Fruit fly (Drosophila melanogaster): ENCODE data around the gene mRpL45.

Gene mRpL45

dm6 chr3R:22624737-22625136, 6.4 kb downstream of the mRpL45 start (continued):
- TF ChIP-seq D (optimal IDR thresholded peaks at IDR 0.05) (no peak), D (GFP tag; optimal IDR thresholded peaks at IDR 0.05) (peak; percentile 49), NFAT (GFP tag; IDR thresholded peaks at IDR 0.05) (0 out of 2 replicates have a peak, but pooled peaks have one; percentile 18), CG15601 (tag; optimal IDR thresholded peaks at IDR 0.05) (peak; percentile 2), CG14441 (GFP tag; IDR thresholded peaks at IDR 0.05) (peak; percentile 82), Awh (GFP tag; IDR thresholded peaks at IDR 0.05) (peak; percentile 56; the same call in 1 of the 2 replicates), MTF-1 (GFP tag; optimal IDR thresholded peaks at IDR 0.05; ENCODE audit: borderline replicate concordance) (no peak), z (GFP tag; IDR thresholded peaks at IDR 0.05) (no peak), Fer3 (tag; optimal IDR thresholded peaks at IDR 0.05) (peak; percentile 50), CG6791 (GFP tag; IDR thresholded peaks at IDR 0.05; ENCODE audit: partially characterized antibody) (no peak), HmgZ (tag; optimal IDR thresholded peaks at IDR 0.05) (peak; percentile 21), nom (GFP tag; optimal IDR thresholded peaks at IDR 0.05) (peak; percentile 57), otp (GFP tag; IDR thresholded peaks at IDR 0.05) (peak; percentile 81; the same call in 2 of the 3 replicates), fd3F (GFP tag; optimal IDR thresholded peaks at IDR 0.05) (no peak), CG9727 (GFP tag; optimal IDR thresholded peaks at IDR 0.05) (peak; percentile 42), Fer1 (GFP tag; optimal IDR thresholded peaks at IDR 0.05) (peak; percentile 65), Stat92E (GFP tag; optimal IDR thresholded peaks at IDR 0.05) (no peak), CG4404 (GFP tag; IDR thresholded peaks at IDR 0.05) (0 out of 2 replicates have a peak, but pooled peaks have one; percentile 35), CG10321 (GFP tag; IDR thresholded peaks at IDR 0.05) (0 out of 2 replicates have a peak, but pooled peaks have one; percentile 17), stwl (tag; optimal IDR thresholded peaks at IDR 0.05) (no peak), CG16815 (GFP tag; optimal IDR thresholded peaks at IDR 0.05) (no peak), CG9215 (GFP tag; IDR thresholded peaks at IDR 0.05) (peak; percentile 34; the same call in 1 of the 2 replicates), grau (tag; optimal IDR thresholded peaks at IDR 0.05) (peak; percentile 59), wdn (GFP tag; IDR thresholded peaks at IDR 0.05) (0 out of 2 replicates have a peak, but pooled peaks have one; percentile 41), CG34422 (GFP tag; IDR thresholded peaks at IDR 0.05) (peak; percentile 57; the same call in 1 of the 3 replicates), zfh1 (GFP tag; IDR thresholded peaks at IDR 0.05) (peak; percentile 79), CG1602 (GFP tag; optimal IDR thresholded peaks at IDR 0.05) (peak; percentile 30), CG2199 (GFP tag; IDR thresholded peaks at IDR 0.05) (no peak; the same call in 2 of the 3 replicates), zf30C (GFP tag; optimal IDR thresholded peaks at IDR 0.05) (peak; percentile 7), al (GFP tag; IDR thresholded peaks at IDR 0.05) (no peak), vvl (GFP tag; IDR thresholded peaks at IDR 0.05) (peak; percentile 85), bowl (GFP tag; IDR thresholded peaks at IDR 0.05) (0 out of 2 replicates have a peak, but pooled peaks have one; percentile 29), CoRest (tag; optimal IDR thresholded peaks at IDR 0.05) (peak; percentile 55), Ssrp (tag; optimal IDR thresholded peaks at IDR 0.05) (peak; percentile 52), pnt (GFP tag; optimal IDR thresholded peaks at IDR 0.05) (peak; percentile 64), pan (optimal IDR thresholded peaks at IDR 0.05) (no peak), pan (GFP tag; optimal IDR thresholded peaks at IDR 0.05 in 1 of 2, IDR thresholded peaks at IDR 0.05 in 1 of 2) (peak in 1 of 2 experiments; percentile 78), CG8388 (GFP tag; optimal IDR thresholded peaks at IDR 0.05) (peak; percentile 68), esg (GFP tag; conservative IDR thresholded peaks at IDR 0.05) (peak; percentile 68), CG15269 (tag; optimal IDR thresholded peaks at IDR 0.05) (no peak), pho (GFP tag; optimal IDR thresholded peaks at IDR 0.05) (peak; percentile 2), lmd (GFP tag; IDR thresholded peaks at IDR 0.05) (peak; percentile 79), Ptx1 (GFP tag; IDR thresholded peaks at IDR 0.05) (peak; percentile 76), CG33213 (GFP tag; optimal IDR thresholded peaks at IDR 0.05) (peak; percentile 56), Dip3 (GFP tag; optimal IDR thresholded peaks at IDR 0.05) (peak; percentile 3), Nf-YA (GFP tag; IDR thresholded peaks at IDR 0.05) (peak; percentile 63), az2 (GFP tag; optimal IDR thresholded peaks at IDR 0.05) (peak; percentile 72), Mad (GFP tag; optimal IDR thresholded peaks at IDR 0.05) (peak; percentile 28), p53 (GFP tag; optimal IDR thresholded peaks at IDR 0.05) (peak; percentile 14), fd96Cb (tag; optimal IDR thresholded peaks at IDR 0.05) (peak; percentile 69), wor (GFP tag; IDR thresholded peaks at IDR 0.05) (peak; percentile 49; the same call in 1 of the 2 replicates)
